Fruit fly (Drosophila melanogaster): Measurements from ENCODE around the gene CG17746.

Gene CG17746

DNA sequence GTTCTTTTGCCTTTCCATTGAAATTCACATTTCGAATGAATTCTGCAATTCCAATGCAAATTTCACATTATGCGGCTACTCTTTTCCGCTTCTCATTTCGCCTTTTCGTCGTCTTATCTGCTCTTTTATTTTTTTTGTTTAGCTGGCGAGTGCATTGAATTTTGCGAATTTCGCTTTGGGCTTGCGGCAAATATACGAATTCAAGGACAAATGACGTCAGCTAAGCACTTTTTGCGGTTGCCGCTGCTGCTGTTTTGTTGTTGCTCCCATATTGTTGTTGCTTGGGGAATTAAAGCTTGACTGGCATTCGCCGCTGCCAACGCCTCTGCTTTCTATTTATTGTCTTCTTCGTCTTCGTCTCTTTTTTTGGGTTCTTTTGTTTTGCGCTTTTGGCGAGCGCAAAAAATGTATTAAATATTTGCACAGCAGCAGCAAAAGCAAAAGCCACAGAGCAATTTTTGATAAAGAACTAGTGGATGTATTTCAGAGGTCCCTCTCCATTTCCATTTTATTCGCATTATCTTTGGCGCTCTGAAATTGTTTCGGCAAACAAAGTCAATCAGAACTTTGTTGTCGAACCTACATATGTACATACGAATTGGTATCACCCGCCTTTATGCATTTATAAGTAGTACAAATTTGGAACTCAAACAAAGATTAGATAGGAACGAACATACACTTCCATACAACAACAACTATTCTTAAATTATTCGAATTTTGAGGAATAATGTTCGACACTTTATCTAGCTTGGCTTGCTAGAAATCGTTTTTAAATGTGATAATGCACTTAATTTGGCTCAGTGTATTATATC, 613 bp upstream of the CG17746 start (continued):
- TF ChIP-seq lab (GFP tag; optimal IDR thresholded peaks at IDR 0.05) (no peak), bsh (GFP tag; optimal IDR thresholded peaks at IDR 0.05) (peak in 1 of 2 experiments; percentile 46), Dfd (GFP tag; optimal IDR thresholded peaks at IDR 0.05) (no peak), CG12391 (tag; optimal IDR thresholded peaks at IDR 0.05) (peak; percentile 2), CG6683 (GFP tag; optimal IDR thresholded peaks at IDR 0.05) (no peak), stc (GFP tag; IDR thresholded peaks at IDR 0.05) (peak; percentile 13; the same call in 1 of the 2 replicates), CG11093 (GFP tag; IDR thresholded peaks at IDR 0.05) (no peak), dmrt11E (tag; optimal IDR thresholded peaks at IDR 0.05) (peak; percentile 14), hkb (optimal IDR thresholded peaks at IDR 0.05) (peak; percentile 13), hkb (GFP tag; IDR thresholded peaks at IDR 0.05) (no peak), CG8290 (GFP tag; optimal IDR thresholded peaks at IDR 0.05) (no peak), CG8290 (tag; optimal IDR thresholded peaks at IDR 0.05) (peak in 1 of 2 experiments; percentile 51), onecut (GFP tag; IDR thresholded peaks at IDR 0.05) (no peak), grn (GFP tag; optimal IDR thresholded peaks at IDR 0.05) (peak; percentile 51), Pdp1 (GFP tag; optimal IDR thresholded peaks at IDR 0.05) (peak in 1 of 2 experiments; percentile 18), CG32767 (GFP tag; IDR thresholded peaks at IDR 0.05) (no peak), CG8089 (GFP tag; optimal IDR thresholded peaks at IDR 0.05) (no peak), CG15601 (tag; optimal IDR thresholded peaks at IDR 0.05) (peak; percentile 5), her (GFP tag; optimal IDR thresholded peaks at IDR 0.05) (no peak), CG17829 (tag; optimal IDR thresholded peaks at IDR 0.05) (no peak), CG4360 (GFP tag; IDR thresholded peaks at IDR 0.05) (0 out of 2 replicates have a peak, but pooled peaks have one; percentile 29), row (GFP tag; IDR thresholded peaks at IDR 0.05) (peak; percentile 29; the same call in 1 of the 3 replicates), CG30020 (tag; optimal IDR thresholded peaks at IDR 0.05) (no peak), Asciz (GFP tag; optimal IDR thresholded peaks at IDR 0.05) (peak; percentile 34), corto (GFP tag; optimal IDR thresholded peaks at IDR 0.05) (peak; percentile 65), wor (GFP tag; IDR thresholded peaks at IDR 0.05) (no peak), slbo (GFP tag; IDR thresholded peaks at IDR 0.05) (no peak), CG9932 (GFP tag; IDR thresholded peaks at IDR 0.05) (no peak), CG6813 (GFP tag; optimal IDR thresholded peaks at IDR 0.05) (peak; percentile 12), Trl (optimal IDR thresholded peaks at IDR 0.05) (no peak), Trl (GFP tag; optimal IDR thresholded peaks at IDR 0.05) (no peak), zfh1 (GFP tag; IDR thresholded peaks at IDR 0.05) (no peak), Hsf (GFP tag; optimal IDR thresholded peaks at IDR 0.05) (no peak), pb (GFP tag; optimal IDR thresholded peaks at IDR 0.05) (no peak), Jarid2 (GFP tag; optimal IDR thresholded peaks at IDR 0.05) (no peak), CG7786 (GFP tag; optimal IDR thresholded peaks at IDR 0.05) (no peak), sd (tag; optimal IDR thresholded peaks at IDR 0.05) (peak; percentile 31), CG14667 (GFP tag; IDR thresholded peaks at IDR 0.05) (no peak), chinmo (GFP tag; IDR thresholded peaks at IDR 0.05; ENCODE audit: partially characterized antibody) (0 out of 4 replicates have a peak, but pooled peaks have one; percentile 35), mld (GFP tag; IDR thresholded peaks at IDR 0.05; ENCODE audit: partially characterized antibody) (no peak), CG15696 (tag; optimal IDR thresholded peaks at IDR 0.05) (no peak), Oaz (GFP tag; IDR thresholded peaks at IDR 0.05) (no peak), odd (GFP tag; optimal IDR thresholded peaks at IDR 0.05) (peak; percentile 35), tap (tag; optimal IDR thresholded peaks at IDR 0.05) (no peak), CG3847 (GFP tag; IDR thresholded peaks at IDR 0.05) (no peak), Taf1 (GFP tag; IDR thresholded peaks at IDR 0.05) (no peak), sug (tag; optimal IDR thresholded peaks at IDR 0.05) (peak; percentile 29), Myb (GFP tag; optimal IDR thresholded peaks at IDR 0.05) (no peak), ewg (GFP tag; optimal IDR thresholded peaks at IDR 0.05) (no peak), CG6765 (GFP tag; optimal IDR thresholded peaks at IDR 0.05) (no peak)

Data from whole organism, embryonic.